Worm (Caenorhabditis elegans) whole organism, L1 larva: ENCODE results near the gene K07C5.13.

Source experiments
- egl-27 ChIP-seq, 2 experiments: fragments of 150-350 bp in 1 of 2; sonication (generic microtip); optimal IDR thresholded peaks; 3 replicates each; lab custom pipeline; 2017 to 2018; ENCODE audit warnings: missing biosample characterization in 2 of 2, missing genetic modification characterization in 2 of 2, missing genetic modification reagents in 2 of 2
- elt-3 ChIP-seq, 6 experiments: fragments of 150-350 bp in 1 of 6; sonication (generic microtip); optimal IDR thresholded peaks; 2 replicates each; lab custom pipeline; 2017 to 2018; ENCODE audit warnings: missing biosample characterization in 6 of 6, missing genetic modification characterization in 6 of 6, inconsistent platforms in 1 of 6
- hpl-2 ChIP-seq: fragments of 150-350 bp; optimal IDR thresholded peaks from 2 replicates; lab custom pipeline; 2014; ENCODE audit warnings: missing biosample characterization, missing genetic modification reagents, missing genetic modification characterization
- mab-9 ChIP-seq: fragments of 200-800 bp; sonication (Bioruptor generic); IDR thresholded peaks from 2 replicates; pipeline ENCODE4 v1.3.6; 2022; ENCODE audit warnings: missing genetic modification reagents, missing genetic modification characterization, missing compliant biosample characterization
- mef-2 ChIP-seq: fragments of 150-350 bp; optimal IDR thresholded peaks from 2 replicates; lab custom pipeline; 2014; ENCODE audit warnings: missing biosample characterization, missing genetic modification characterization
- nhr-11 ChIP-seq: fragments of 150-350 bp; optimal IDR thresholded peaks from 2 replicates; lab custom pipeline; 2014; ENCODE audit warnings: missing biosample characterization, missing genetic modification characterization
- nhr-85 ChIP-seq: sonication (generic microtip); peaks from one replicate; lab custom pipeline; 2016; ENCODE audit warnings: missing genetic modification characterization, inconsistent platforms, missing compliant biosample characterization
- snpc-4 ChIP-seq: fragments of 150-350 bp; optimal IDR thresholded peaks from 2 replicates; lab custom pipeline; 2014; ENCODE audit warnings: missing biosample characterization, missing genetic modification characterization
- ztf-11 ChIP-seq, 2 experiments: sonication (generic microtip); optimal IDR thresholded peaks; 2 replicates each; lab custom pipeline; 2016 to 2017; ENCODE audit warnings: missing genetic modification characterization in 2 of 2, missing biosample characterization in 1 of 2, missing compliant biosample characterization in 1 of 2

- TF ChIP-seq nhr-11 (tag; lab: Kevin White, UChicago) = no peak
- TF ChIP-seq snpc-4 (tag; lab: Kevin White, UChicago) = no peak
- TF ChIP-seq egl-27 (tag; optimal IDR thresholded peaks at IDR 0.05; lab: Kevin White, UChicago) = no peak
- no peak for TF ChIP-seq hpl-2 (GFP tag; lab: Kevin White, UChicago)
- TF ChIP-seq mef-2 (tag; lab: Kevin White, UChicago) = no peak
- no peak for TF ChIP-seq nhr-85 (tag; lab: Kevin White, UChicago)
- TF ChIP-seq elt-3 (tag; optimal IDR thresholded peaks at IDR 0.05; lab: Kevin White, UChicago) = no peak
- TF ChIP-seq ztf-11 (tag; optimal IDR thresholded peaks at IDR 0.05; lab: Kevin White, UChicago) = no peak
- no peak for TF ChIP-seq mab-9 (GFP tag; lab: Robert Waterston, UW)
These were observed 18.3 kb upstream of the K07C5.13 start for ce11 chrV:10323537-10323936.
